Fruit fly (Drosophila melanogaster) whole organism, prepupa: ENCODE results near the gene witty.

Experiments used
- CG34406 ChIP-seq: fragments of 200-800 bp; sonication (Bioruptor generic); optimal IDR thresholded peaks from 3 replicates; lab custom pipeline; 2016; ENCODE audit warnings: missing biosample characterization, missing genetic modification characterization
- CG6854 ChIP-seq: fragments of 200-800 bp; sonication (Bioruptor generic); optimal IDR thresholded peaks from 2 replicates; lab custom pipeline; 2017; ENCODE audit warnings: missing biosample characterization, mild to moderate bottlenecking, missing genetic modification characterization
- CG7368 ChIP-seq: fragments of 200-800 bp; sonication (Bioruptor generic); optimal IDR thresholded peaks from 3 replicates; lab custom pipeline; 2016; ENCODE audit warnings: missing biosample characterization, missing genetic modification characterization
- Eip93F ChIP-seq: fragments of 200-800 bp; sonication (Bioruptor generic); optimal IDR thresholded peaks from 2 replicates; lab custom pipeline; 2016; ENCODE audit warnings: missing biosample characterization, mild to moderate bottlenecking, missing genetic modification characterization
- Hr39 ChIP-seq: fragments of 200-800 bp; sonication (Bioruptor generic); optimal IDR thresholded peaks from 2 replicates; lab custom pipeline; 2016; ENCODE audit warnings: missing biosample characterization, missing genetic modification characterization
- OdsH ChIP-seq: fragments of 200-800 bp; sonication (Bioruptor generic); optimal IDR thresholded peaks from 3 replicates; lab custom pipeline; 2016; ENCODE audit warnings: missing biosample characterization, missing genetic modification characterization
- Sox102F ChIP-seq: fragments of 200-800 bp; sonication (Bioruptor generic); optimal IDR thresholded peaks from 2 replicates; lab custom pipeline; 2016; ENCODE audit warnings: missing biosample characterization, mild to moderate bottlenecking, missing genetic modification characterization
- cyc ChIP-seq: fragments of 200-800 bp; sonication (Bioruptor generic); optimal IDR thresholded peaks from 3 replicates; lab custom pipeline; 2016; ENCODE audit warnings: missing biosample characterization, missing genetic modification characterization

dm6 chr2L:8344536-8344935 is 6.4 kb downstream of the witty start:
- TF ChIP-seq Sox102F (GFP tag; lab: Kevin White, UChicago) (no peak), cyc (GFP tag; lab: Kevin White, UChicago) (no peak), Eip93F (no peak), CG34406 (GFP tag; lab: Kevin White, UChicago) (no peak), Hr39 (GFP tag; lab: Kevin White, UChicago) (no peak), CG6854 (GFP tag; lab: Kevin White, UChicago) (no peak), CG7368 (no peak), OdsH (GFP tag; lab: Kevin White, UChicago) (no peak)
